Worm (Caenorhabditis elegans) whole organism, early embryonic: ENCODE results near the gene Y54G2A.40.
"Not testable (repeated sequence)": the region's sequence is repeated elsewhere in the genome, so short reads cannot be mapped to it uniquely, and the experiment has no call there.

ENCODE experiments used
- B0310.2 ChIP-seq: sonication (generic microtip); optimal IDR thresholded peaks from 2 replicates; lab custom pipeline; 2016; ENCODE audit warnings: mild to moderate bottlenecking, missing genetic modification characterization, missing compliant biosample characterization
- F13C5.2 ChIP-seq: sonication (generic microtip); optimal IDR thresholded peaks from 2 replicates; lab custom pipeline; 2017; ENCODE audit warnings: mild to moderate bottlenecking, missing genetic modification characterization, inconsistent platforms, missing compliant biosample characterization
- aly-1 ChIP-seq: sonication (generic microtip); optimal IDR thresholded peaks from 2 replicates; lab custom pipeline; 2016; ENCODE audit warnings: missing genetic modification characterization, missing compliant biosample characterization
- ama-1 ChIP-seq: fragments of 150-350 bp; optimal IDR thresholded peaks from 2 replicates; lab custom pipeline; 2014
- ceh-13 ChIP-seq: fragments of 200-800 bp; sonication (Bioruptor generic); optimal IDR thresholded peaks from 2 replicates; lab custom pipeline; 2018; ENCODE audit warnings: mild to moderate bottlenecking, missing genetic modification characterization, missing compliant biosample characterization
- ceh-36 ChIP-seq: sonication (generic microtip); optimal IDR thresholded peaks from 2 replicates; lab custom pipeline; 2016; ENCODE audit warnings: missing genetic modification characterization, inconsistent platforms, missing compliant biosample characterization
- ets-7 ChIP-seq: sonication (generic microtip); optimal IDR thresholded peaks from 2 replicates; lab custom pipeline; 2016; ENCODE audit warnings: missing genotype, missing genetic modification characterization, missing compliant biosample characterization
- flt-1 ChIP-seq: fragments of 200-800 bp; sonication (Bioruptor generic); IDR thresholded peaks from 2 replicates; pipeline ENCODE4 v1.3.6; 2022; ENCODE audit warnings: missing genetic modification characterization, missing compliant biosample characterization
- hmbx-1 ChIP-seq: sonication (generic microtip); optimal IDR thresholded peaks from 2 replicates; lab custom pipeline; 2016; ENCODE audit warnings: mild to moderate bottlenecking, missing genetic modification characterization, missing compliant biosample characterization
- hmg-4 ChIP-seq: fragments of 200-800 bp; sonication (Bioruptor generic); optimal IDR thresholded peaks from 2 replicates; lab custom pipeline; 2018; ENCODE audit warnings: mild to moderate bottlenecking, missing genetic modification characterization, missing compliant biosample characterization
- hnd-1 ChIP-seq: sonication (generic microtip); optimal IDR thresholded peaks from 2 replicates; lab custom pipeline; 2016; ENCODE audit warnings: missing genetic modification characterization, missing compliant biosample characterization
- pes-1 ChIP-seq: fragments of 200-800 bp; sonication (Bioruptor generic); IDR thresholded peaks from 2 replicates; pipeline ENCODE4 v1.3.6; 2022; ENCODE audit warnings: missing genetic modification reagents, missing genetic modification characterization, missing compliant biosample characterization
- scrt-1 ChIP-seq: fragments of 200-800 bp; sonication (Bioruptor generic); IDR thresholded peaks from 2 replicates; pipeline ENCODE4 v1.3.6; 2022; ENCODE audit warnings: missing genetic modification characterization, missing compliant biosample characterization
- sea-1 ChIP-seq: fragments of 200-800 bp; sonication (Bioruptor generic); conservative IDR thresholded peaks from 2 replicates; pipeline ENCODE4 v1.3.6; 2022; ENCODE audit warnings: missing genetic modification characterization, missing compliant biosample characterization
- tbx-11 ChIP-seq: fragments of 200-800 bp; sonication (Bioruptor generic); IDR thresholded peaks from 2 replicates; pipeline ENCODE4 v1.3.6; 2022; ENCODE audit warnings: missing genetic modification characterization, missing compliant biosample characterization
- tbx-37 ChIP-seq: fragments of 200-800 bp; sonication (Bioruptor generic); conservative IDR thresholded peaks from 2 replicates; pipeline ENCODE4 v1.3.6; 2022; ENCODE audit warnings: missing genetic modification reagents, missing genetic modification characterization, missing compliant biosample characterization
- tra-4 ChIP-seq: sonication (generic microtip); optimal IDR thresholded peaks from 2 replicates; lab custom pipeline; 2017; ENCODE audit warnings: missing genetic modification characterization, missing compliant biosample characterization

The Y54G2A.40 gene

ce11 chrIV:2846264-2846663 lies at the start of gene Y54G2A.40:
TSS of gene Y54G2A.40 (plus strand) at chrIV:2846476.
- TF ChIP-seq scrt-1 (GFP tag; lab: Robert Waterston, UW): no peak
- no peak for TF ChIP-seq hmbx-1 (tag; lab: Kevin White, UChicago)
- TF ChIP-seq sea-1 (GFP tag; lab: Robert Waterston, UW): no peak
- TF ChIP-seq tra-4 (tag; lab: Kevin White, UChicago): no peak
- TF ChIP-seq ama-1 (lab: Kevin White, UChicago): no peak
- no peak for TF ChIP-seq aly-1 (tag; lab: Kevin White, UChicago)
- TF ChIP-seq F13C5.2 (tag; lab: Kevin White, UChicago): no peak
- TF ChIP-seq B0310.2 (tag; lab: Kevin White, UChicago): no peak
- TF ChIP-seq ceh-13 (GFP tag; lab: Kevin White, UChicago): no peak
- TF ChIP-seq flt-1 (GFP tag; lab: Robert Waterston, UW): no peak
- no peak for TF ChIP-seq pes-1
- TF ChIP-seq tbx-37: no peak
- TF ChIP-seq ets-7 (tag; lab: Kevin White, UChicago): no peak
- TF ChIP-seq ceh-36: no peak
- no peak for TF ChIP-seq hmg-4 (GFP tag; lab: Kevin White, UChicago)

DNA sequence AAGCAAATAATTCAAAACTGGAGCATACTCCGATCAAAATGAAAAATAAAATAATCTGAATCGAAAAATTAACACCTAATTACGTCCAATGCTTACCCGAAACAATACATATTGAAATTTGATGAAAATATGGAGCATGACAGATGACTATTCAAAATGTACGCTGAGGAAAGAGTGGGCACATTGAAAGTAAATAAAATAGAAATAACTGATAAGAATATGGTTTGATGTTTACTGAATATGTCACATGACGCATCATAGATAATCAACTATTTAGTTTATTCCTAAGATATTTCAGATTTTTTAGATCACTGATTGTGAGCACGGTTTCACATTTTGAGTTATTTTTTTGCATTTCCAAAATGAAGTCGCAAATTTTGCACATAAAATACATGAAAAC lies 47.9 kb upstream of the Y54G2A.40 start, which contains the start of gene Y54G2A.52:
TSS of gene Y54G2A.52 (minus strand) at position 348 of the 400 bp plus-strand sequence.
- TF ChIP-seq pes-1 (no peak), scrt-1 (GFP tag; lab: Robert Waterston, UW) (no peak), ama-1 (lab: Kevin White, UChicago) (no peak), flt-1 (GFP tag; lab: Robert Waterston, UW) (no peak), hmbx-1 (tag; lab: Kevin White, UChicago) (no peak)

- no peak for TF ChIP-seq F13C5.2 (tag; lab: Kevin White, UChicago)
- TF ChIP-seq tbx-37: no peak
- no peak for TF ChIP-seq ceh-36
- no peak for TF ChIP-seq ceh-13 (GFP tag; lab: Kevin White, UChicago)
- TF ChIP-seq scrt-1 (GFP tag; lab: Robert Waterston, UW): no peak
- no peak for TF ChIP-seq hnd-1 (tag; lab: Kevin White, UChicago)
- TF ChIP-seq tbx-11: no peak
- TF ChIP-seq hmg-4 (GFP tag; lab: Kevin White, UChicago): no peak
- no peak for TF ChIP-seq pes-1
- no peak for TF ChIP-seq ets-7 (tag; lab: Kevin White, UChicago)
Measured at ce11 chrIV:2799389-2799788, 46.9 kb upstream of the Y54G2A.40 start, which contains the start of gene Y54G2A.10. TSS of gene Y54G2A.10 (plus strand) at chrIV:2799689.

DNA sequence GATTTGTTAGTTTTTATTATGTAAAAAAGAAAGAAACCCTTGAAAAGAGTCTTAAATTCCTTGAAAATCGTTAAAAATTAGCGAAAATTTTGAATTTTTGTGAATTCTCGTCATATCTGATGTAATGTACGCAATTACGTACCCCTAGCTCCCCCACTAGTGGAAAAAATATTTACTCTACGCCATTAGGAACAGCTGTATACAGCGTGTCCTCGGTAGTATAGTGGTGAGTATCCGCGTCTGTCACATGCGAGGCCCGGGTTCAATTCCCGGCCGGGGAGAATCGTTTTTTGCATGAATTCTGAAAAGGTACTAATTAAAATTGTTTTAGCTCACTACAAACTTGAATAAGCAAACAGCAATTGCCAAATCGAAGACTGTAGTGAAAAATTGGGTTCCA lies 46.4 kb upstream of the Y54G2A.40 start:
- TF ChIP-seq ceh-13 (GFP tag; lab: Kevin White, UChicago) (no peak), hmbx-1 (tag; lab: Kevin White, UChicago) (no peak), tbx-37 (no peak), sea-1 (GFP tag; lab: Robert Waterston, UW) (no peak), hnd-1 (tag; lab: Kevin White, UChicago) (no peak), B0310.2 (tag; lab: Kevin White, UChicago) (no peak)

DNA sequence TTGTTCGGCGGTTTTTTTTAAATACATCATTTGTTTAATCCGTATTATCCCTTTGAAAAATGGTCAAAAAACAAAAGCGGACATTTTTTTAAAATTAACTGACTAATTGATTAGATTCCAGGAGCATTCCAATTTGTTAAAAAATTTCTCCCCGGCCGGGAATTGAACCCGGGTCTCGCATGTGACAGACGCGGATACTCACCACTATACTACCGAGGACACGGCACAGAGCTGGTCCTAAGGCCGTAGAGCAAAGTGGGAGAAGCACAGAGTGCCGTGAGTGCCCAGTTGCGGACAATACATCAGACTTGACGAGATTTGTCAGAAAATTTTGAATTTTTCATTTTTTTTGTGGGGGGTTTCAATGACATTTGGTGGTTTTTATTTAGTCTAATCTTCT lies 45.3 kb upstream of the Y54G2A.40 start:
- TF ChIP-seq ceh-13 (GFP tag; lab: Kevin White, UChicago) (no peak), scrt-1 (GFP tag; lab: Robert Waterston, UW) (peak; percentile 38; the same call in 1 of the 2 replicates), pes-1 (peak; percentile 54; the same call in 1 of the 2 replicates), flt-1 (GFP tag; lab: Robert Waterston, UW) (0 out of 2 replicates have a peak, but pooled peaks have one; percentile 13)

DNA sequence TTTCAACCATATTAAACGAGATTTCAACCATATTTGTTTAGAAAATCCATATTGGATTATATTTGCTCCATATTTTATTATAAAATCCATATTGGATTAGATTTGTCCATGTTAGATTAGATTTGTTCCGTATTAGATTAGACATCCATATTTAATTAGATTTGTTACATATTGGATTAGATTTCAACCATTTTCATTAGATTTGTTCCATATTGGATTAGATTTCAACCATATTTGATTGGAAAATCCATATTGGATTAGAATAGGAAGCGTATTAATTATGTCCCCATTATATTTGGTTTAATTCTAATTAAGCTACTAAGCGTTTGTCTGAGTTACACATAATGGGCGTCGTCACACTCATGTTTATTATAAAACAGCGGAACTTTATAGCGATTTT lies 44.7 kb upstream of the Y54G2A.40 start, which contains the start of gene Y54G2A.44:
TSS of gene Y54G2A.44 (plus strand) at position 301 of the 400 bp plus-strand sequence.
- not testable (repeated sequence) for TF ChIP-seq F13C5.2 (tag; lab: Kevin White, UChicago); sea-1 (GFP tag; lab: Robert Waterston, UW); ceh-36

DNA sequence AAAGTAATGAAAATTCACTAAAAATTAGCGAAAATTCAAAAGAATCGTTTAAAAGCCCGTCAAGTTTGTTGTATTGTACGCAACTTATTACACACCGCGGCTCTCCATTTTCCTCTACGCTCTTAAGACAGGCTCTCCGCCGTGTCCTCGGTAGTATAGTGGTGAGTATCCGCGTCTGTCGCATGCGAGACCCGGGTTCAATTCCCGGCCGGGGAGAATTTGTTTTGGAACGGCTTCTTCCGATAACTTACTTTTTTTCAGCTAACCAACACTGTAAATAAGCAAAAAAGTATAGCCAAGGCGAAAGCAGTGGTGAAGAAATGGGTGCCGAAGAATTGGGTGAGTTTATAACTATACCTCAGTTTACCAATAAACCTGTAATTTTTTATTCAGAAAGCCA lies 44.1 kb upstream of the Y54G2A.40 start:
- TF ChIP-seq ceh-13 (GFP tag; lab: Kevin White, UChicago) (peak; percentile 37), scrt-1 (GFP tag; lab: Robert Waterston, UW) (peak; percentile 78), ets-7 (tag; lab: Kevin White, UChicago) (no peak), pes-1 (peak; percentile 72), tbx-11 (0 out of 2 replicates have a peak, but pooled peaks have one; percentile 53), F13C5.2 (tag; lab: Kevin White, UChicago) (no peak), tbx-37 (peak; percentile 38; the same call in 1 of the 2 replicates), B0310.2 (tag; lab: Kevin White, UChicago) (peak; percentile 22), sea-1 (GFP tag; lab: Robert Waterston, UW) (0 out of 2 replicates have a peak, but pooled peaks have one; percentile 40), hmg-4 (GFP tag; lab: Kevin White, UChicago) (peak; percentile 46), hnd-1 (tag; lab: Kevin White, UChicago) (peak; percentile 14), ceh-36 (peak; percentile 50), aly-1 (tag; lab: Kevin White, UChicago) (peak; percentile 5), ama-1 (lab: Kevin White, UChicago) (no peak), flt-1 (GFP tag; lab: Robert Waterston, UW) (peak; percentile 70), hmbx-1 (tag; lab: Kevin White, UChicago) (no peak), tra-4 (tag; lab: Kevin White, UChicago) (no peak)

DNA sequence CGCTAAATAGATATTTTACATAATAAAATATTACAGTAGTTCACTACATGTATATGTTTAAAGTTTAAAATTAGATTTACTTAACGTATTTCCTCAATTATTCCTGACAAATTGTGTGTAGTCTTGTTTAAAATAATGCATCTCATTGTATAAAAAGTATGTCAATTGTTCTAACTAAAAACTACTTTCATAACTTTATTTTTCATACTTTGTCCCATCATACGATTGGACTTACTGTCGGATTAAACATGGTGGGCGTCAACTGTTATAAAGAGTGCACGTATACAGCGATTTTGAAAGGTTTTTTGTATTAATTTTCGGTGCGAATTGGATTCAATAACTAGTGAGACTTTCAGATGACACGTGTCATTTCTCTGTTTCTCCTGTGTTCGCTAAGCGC lies 42.6 kb upstream of the Y54G2A.40 start, which contains the start of gene Y54G2A.32:
TSS of gene Y54G2A.32 (plus strand) at position 301 of the 400 bp plus-strand sequence.
- TF ChIP-seq F13C5.2 (tag; lab: Kevin White, UChicago): no peak
- no peak for TF ChIP-seq scrt-1 (GFP tag; lab: Robert Waterston, UW)
